Fruit fly (Drosophila melanogaster): ENCODE data around the gene CG31626.

DNA sequence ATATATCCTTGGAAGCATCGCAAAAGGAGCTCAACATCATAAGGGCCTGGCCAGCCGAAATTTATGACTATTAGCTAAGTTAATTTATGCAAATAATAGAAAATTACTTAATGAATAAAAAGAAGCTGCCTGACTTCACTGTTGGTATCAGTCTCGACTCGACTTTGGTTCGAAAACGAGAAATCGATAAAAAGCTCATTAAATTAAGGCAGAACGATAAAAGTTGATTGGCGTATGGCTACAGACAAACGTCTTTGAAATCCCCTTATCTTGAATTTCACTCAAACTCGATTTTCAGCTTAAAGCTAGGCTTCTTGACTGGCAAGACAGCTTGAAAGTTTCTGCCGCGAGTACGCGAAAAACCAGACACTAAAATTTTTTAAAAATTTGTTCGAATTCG is 5.8 kb upstream of the CG31626 start:
- TF ChIP-seq CG10209 (GFP tag; optimal IDR thresholded peaks at IDR 0.05) (no peak), zen2 (GFP tag; IDR thresholded peaks at IDR 0.05; ENCODE audit: partially characterized antibody) (no peak), CG17186 (GFP tag; optimal IDR thresholded peaks at IDR 0.05) (no peak), CG9932 (GFP tag; IDR thresholded peaks at IDR 0.05) (no peak), dan (GFP tag; IDR thresholded peaks at IDR 0.05) (no peak), CG14667 (GFP tag; IDR thresholded peaks at IDR 0.05) (no peak), Bgb (GFP tag; IDR thresholded peaks at IDR 0.05; ENCODE audit: partially characterized antibody) (no peak), NC2β (GFP tag; optimal IDR thresholded peaks at IDR 0.05) (no peak), CG11504 (tag; optimal IDR thresholded peaks at IDR 0.05) (no peak), usp (GFP tag; optimal IDR thresholded peaks at IDR 0.05) (no peak), CG3163 (GFP tag; optimal IDR thresholded peaks at IDR 0.05) (no peak), mirr (GFP tag; optimal IDR thresholded peaks at IDR 0.05) (no peak)

All from whole organism, embryonic.